Worm (Caenorhabditis elegans): ENCODE results near the gene lido-6.

The lido-6 gene

DNA sequence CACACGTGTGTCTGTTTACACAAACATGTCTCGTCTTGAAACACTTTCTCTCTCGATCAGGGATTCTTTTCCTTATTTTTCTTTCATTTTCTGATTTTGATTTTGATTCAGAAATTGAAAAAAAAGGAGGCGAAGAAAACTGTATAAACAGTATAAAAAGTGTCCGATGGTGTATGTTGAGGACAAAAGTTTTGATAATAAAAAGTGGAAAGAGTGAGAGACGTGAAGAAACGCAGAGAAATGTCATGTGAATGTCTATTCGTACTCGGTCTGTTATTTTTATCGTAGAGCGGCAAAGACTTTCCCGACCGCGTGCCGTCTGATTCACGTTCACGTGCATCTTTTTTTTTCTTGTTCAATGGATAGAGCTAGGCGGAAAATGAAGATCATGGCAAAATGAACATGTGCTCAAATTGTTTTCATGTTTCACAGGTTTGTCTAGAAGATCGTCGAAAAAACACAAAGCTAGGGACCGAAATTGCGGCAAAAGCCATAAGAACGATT, 51.2 kb downstream of the lido-6 start (continued):
- TF ChIP-seq ceh-20 (GFP tag; IDR thresholded peaks at IDR 0.05) (peak; percentile 35; the same call in 1 of the 2 replicates), nhr-102 (tag; optimal IDR thresholded peaks at IDR 0.05) (peak; percentile 42), egl-43 (GFP tag; IDR thresholded peaks at IDR 0.05) (no peak), lin-29 (GFP tag; IDR thresholded peaks at IDR 0.05) (peak; percentile 59; the same call in 1 of the 2 replicates), dpl-1 (GFP tag; optimal IDR thresholded peaks at IDR 0.05) (no peak), pha-4 (GFP tag; IDR thresholded peaks at IDR 0.05) (peak; percentile 53; the same call in 1 of the 2 replicates), pha-4 (tag; optimal IDR thresholded peaks at IDR 0.05) (peak; percentile 54), pqm-1 (tag; optimal IDR thresholded peaks at IDR 0.05) (peak; percentile 31), F49E8.2 (tag; optimal IDR thresholded peaks at IDR 0.05; ENCODE audit: borderline replicate concordance) (no peak), unc-130 (GFP tag; optimal IDR thresholded peaks at IDR 0.05) (no peak), T20F7.1 (GFP tag; optimal IDR thresholded peaks at IDR 0.05) (peak; percentile 71), vab-7 (GFP tag; IDR thresholded peaks at IDR 0.05) (no peak), aha-1 (tag) (peak; percentile 57), nhr-6 (tag; optimal IDR thresholded peaks at IDR 0.05) (no peak), F44E2.7 (GFP tag; IDR thresholded peaks at IDR 0.05) (no peak), hlh-11 (tag; optimal IDR thresholded peaks at IDR 0.05) (peak; percentile 97)
